Fruit fly (Drosophila melanogaster) whole organism, embryonic: ENCODE results near the gene CG44044.
A peak's percentile ranks its signal among the peaks of the same experiment; 100 is the strongest.

ENCODE experiments used
- ATbp ChIP-seq: fragments of 200-800 bp; sonication (Bioruptor generic); optimal IDR thresholded peaks from 2 replicates; lab custom pipeline; 2017; ENCODE audit warnings: missing biosample characterization, mild to moderate bottlenecking, missing genetic modification characterization, missing genetic modification reagents
- B-H1 ChIP-seq: fragments of 200-800 bp; sonication (Bioruptor generic); IDR thresholded peaks from 3 replicates; pipeline ENCODE4 v1.3.6; 2022; ENCODE audit warnings: missing biosample characterization, missing genetic modification characterization
- B-H2 ChIP-seq: fragments of 200-800 bp; sonication (Bioruptor generic); optimal IDR thresholded peaks from 2 replicates; lab custom pipeline; 2018; ENCODE audit warnings: missing biosample characterization, mild to moderate bottlenecking, missing genetic modification characterization
- Bdp1 ChIP-seq: fragments of 200-800 bp; sonication (Bioruptor generic); optimal IDR thresholded peaks from 3 replicates; lab custom pipeline; 2016; ENCODE audit warnings: missing biosample characterization, missing genetic modification characterization
- CG11085 ChIP-seq: fragments of 200-800 bp; sonication (Bioruptor generic); IDR thresholded peaks from 2 replicates; pipeline ENCODE4 v1.3.6; 2022; ENCODE audit warnings: missing biosample characterization, missing genetic modification characterization
- CG11093 ChIP-seq: fragments of 200-800 bp; sonication (Bioruptor generic); IDR thresholded peaks from 3 replicates; pipeline ENCODE4 v1.3.6; 2022; ENCODE audit warnings: missing biosample characterization, missing genetic modification characterization
- CG11247 ChIP-seq: fragments of 200-800 bp; sonication (Bioruptor generic); IDR thresholded peaks from 2 replicates; pipeline ENCODE4 v1.3.6; 2022; ENCODE audit warnings: missing biosample characterization, missing genetic modification characterization
- CG12219 ChIP-seq: fragments of 200-800 bp; sonication (Bioruptor generic); optimal IDR thresholded peaks from 3 replicates; lab custom pipeline; 2018; ENCODE audit warnings: missing biosample characterization, mild to moderate bottlenecking, missing genetic modification characterization
- CG1233 ChIP-seq: fragments of 200-800 bp; sonication (Bioruptor generic); optimal IDR thresholded peaks from 4 replicates; lab custom pipeline; 2018; ENCODE audit warnings: missing biosample characterization, mild to moderate bottlenecking, missing genetic modification characterization
- CG14014 ChIP-seq: fragments of 200-800 bp; sonication (Bioruptor generic); IDR thresholded peaks from 2 replicates; pipeline ENCODE4 v1.3.6; 2022; ENCODE audit warnings: missing biosample characterization, missing genetic modification characterization
- CG14050 ChIP-seq: fragments of 200-800 bp; sonication (Bioruptor generic); IDR thresholded peaks from 3 replicates; pipeline ENCODE4 v1.3.6; 2022; ENCODE audit warnings: missing biosample characterization, missing genetic modification characterization
- CG15479 ChIP-seq: fragments of 200-800 bp; sonication (Bioruptor generic); optimal IDR thresholded peaks from 3 replicates; lab custom pipeline; 2019; ENCODE audit warnings: missing biosample characterization, mild to moderate bottlenecking, missing genetic modification characterization, moderate library complexity
- CG17186 ChIP-seq: fragments of 200-800 bp; sonication (Bioruptor generic); optimal IDR thresholded peaks from 3 replicates; lab custom pipeline; 2017; ENCODE audit warnings: missing biosample characterization, missing genetic modification reagents, missing genetic modification characterization
- CG30403 ChIP-seq: fragments of 200-800 bp; sonication (Bioruptor generic); optimal IDR thresholded peaks from 3 replicates; lab custom pipeline; 2016; ENCODE audit warnings: missing biosample characterization, missing genetic modification characterization
- CG3065 ChIP-seq: fragments of 200-800 bp; sonication (Bioruptor generic); optimal IDR thresholded peaks from 2 replicates; lab custom pipeline; 2016; ENCODE audit warnings: missing biosample characterization, missing genetic modification characterization
- CG3281 ChIP-seq: fragments of 200-800 bp; sonication (Bioruptor generic); optimal IDR thresholded peaks from 3 replicates; lab custom pipeline; 2017; ENCODE audit warnings: missing biosample characterization, mild to moderate bottlenecking, missing genetic modification characterization
- CG9727 ChIP-seq: fragments of 200-800 bp; sonication (Bioruptor generic); optimal IDR thresholded peaks from 3 replicates; lab custom pipeline; 2017; ENCODE audit warnings: missing biosample characterization, mild to moderate bottlenecking, missing genetic modification characterization
- CTCF ChIP-seq: fragments of 200-800 bp; sonication (Bioruptor generic); optimal IDR thresholded peaks from 2 replicates; lab custom pipeline; 2017; ENCODE audit warnings: missing biosample characterization, mild to moderate bottlenecking, missing genetic modification characterization, moderate library complexity
- Camta ChIP-seq: fragments of 200-800 bp; sonication (Bioruptor generic); optimal IDR thresholded peaks from 2 replicates; lab custom pipeline; 2016; ENCODE audit warnings: missing biosample characterization, missing genetic modification characterization
- Dad ChIP-seq: fragments of 200-800 bp; sonication (Bioruptor generic); optimal IDR thresholded peaks from 3 replicates; lab custom pipeline; 2016; ENCODE audit warnings: missing biosample characterization, missing genetic modification characterization
- Dip3 ChIP-seq: fragments of 200-800 bp; sonication (Bioruptor generic); optimal IDR thresholded peaks from 3 replicates; lab custom pipeline; 2016; ENCODE audit warnings: missing biosample characterization, missing genetic modification characterization
- HLH54F ChIP-seq: fragments of 200-800 bp; sonication (Bioruptor generic); optimal IDR thresholded peaks from 3 replicates; lab custom pipeline; 2016; ENCODE audit warnings: missing biosample characterization, missing genetic modification characterization
- Lim3 ChIP-seq: fragments of 200-800 bp; sonication (Bioruptor generic); IDR thresholded peaks from 2 replicates; pipeline ENCODE4 v1.3.6; 2022; ENCODE audit warnings: missing biosample characterization, missing genetic modification characterization
- Max ChIP-seq: fragments of 200-800 bp; sonication (Bioruptor generic); optimal IDR thresholded peaks from 2 replicates; lab custom pipeline; 2016; ENCODE audit warnings: missing biosample characterization, mild to moderate bottlenecking, missing genetic modification characterization
- Oaz ChIP-seq: fragments of 200-800 bp; sonication (Bioruptor generic); IDR thresholded peaks from 2 replicates; pipeline ENCODE4 v1.3.6; 2022; ENCODE audit warnings: missing biosample characterization, missing genetic modification characterization
- Sry-δ ChIP-seq: fragments of 200-800 bp; sonication (Bioruptor generic); optimal IDR thresholded peaks from 2 replicates; lab custom pipeline; 2016; ENCODE audit warnings: missing biosample characterization, missing genetic modification characterization
- ara ChIP-seq: fragments of 200-800 bp; sonication (Bioruptor generic); IDR thresholded peaks from 2 replicates; pipeline ENCODE4 v1.3.6; 2022; ENCODE audit warnings: missing biosample characterization, missing genetic modification characterization
- cg ChIP-seq: fragments of 200-800 bp; sonication (Bioruptor generic); optimal IDR thresholded peaks from 3 replicates; lab custom pipeline; 2019; ENCODE audit warnings: missing biosample characterization, mild to moderate bottlenecking, missing genetic modification characterization, moderate library complexity
- chn ChIP-seq: fragments of 200-800 bp; sonication (Bioruptor generic); optimal IDR thresholded peaks from 2 replicates; lab custom pipeline; 2016; ENCODE audit warnings: missing biosample characterization, missing genetic modification characterization
- crc ChIP-seq: fragments of 200-800 bp; sonication (Bioruptor generic); optimal IDR thresholded peaks from 2 replicates; lab custom pipeline; 2016; ENCODE audit warnings: missing biosample characterization, missing genetic modification characterization
- emc ChIP-seq: fragments of 200-800 bp; sonication (Bioruptor generic); optimal IDR thresholded peaks from 2 replicates; lab custom pipeline; 2016; ENCODE audit warnings: missing biosample characterization, missing genetic modification characterization
- ems ChIP-seq: fragments of 200-800 bp; sonication (Bioruptor generic); optimal IDR thresholded peaks from 3 replicates; lab custom pipeline; 2016; ENCODE audit warnings: missing biosample characterization, missing genetic modification characterization
- ewg ChIP-seq: fragments of 200-800 bp; sonication (Bioruptor generic); optimal IDR thresholded peaks from 3 replicates; lab custom pipeline; 2017; ENCODE audit warnings: mild to moderate bottlenecking, missing biosample characterization, missing genetic modification reagents, missing genetic modification characterization
- ftz-f1 ChIP-seq: fragments of 200-800 bp; sonication (Bioruptor generic); optimal IDR thresholded peaks from 2 replicates; lab custom pipeline; 2016; ENCODE audit warnings: missing biosample characterization, missing genetic modification characterization
- gce ChIP-seq: fragments of 200-800 bp; sonication (Bioruptor generic); IDR thresholded peaks from 3 replicates; pipeline ENCODE4 v1.3.6; 2022; ENCODE audit warnings: missing biosample characterization, missing genetic modification characterization
- gcm2 ChIP-seq: fragments of 200-800 bp; sonication (Bioruptor generic); optimal IDR thresholded peaks from 2 replicates; lab custom pipeline; 2016; ENCODE audit warnings: missing biosample characterization, missing genetic modification characterization
- hb ChIP-seq: fragments of 200-800 bp; sonication (Bioruptor generic); IDR thresholded peaks from 3 replicates; pipeline ENCODE4 v1.3.6; 2022; ENCODE audit warnings: missing biosample characterization, missing genetic modification characterization; ENCODE audit not compliant: partially characterized antibody
- ind ChIP-seq: fragments of 200-800 bp; sonication (Bioruptor generic); optimal IDR thresholded peaks from 3 replicates; lab custom pipeline; 2016; ENCODE audit warnings: missing biosample characterization, missing genetic modification characterization
- mirr ChIP-seq: fragments of 200-800 bp; sonication (Bioruptor generic); optimal IDR thresholded peaks from 3 replicates; lab custom pipeline; 2018; ENCODE audit warnings: missing biosample characterization, mild to moderate bottlenecking, missing genetic modification characterization
- nerfin-1 ChIP-seq: fragments of 200-800 bp; sonication (Bioruptor generic); optimal IDR thresholded peaks from 3 replicates; lab custom pipeline; 2019; ENCODE audit warnings: missing biosample characterization, mild to moderate bottlenecking, missing genetic modification characterization, moderate library complexity
- pan ChIP-seq, 4 experiments: fragments of >200 bp in 3 of 4; fragments of 200-800 bp in 1 of 4; sonication (Bioruptor generic) in 1 of 4; optimal IDR thresholded peaks in 3 of 4; IDR thresholded peaks in 1 of 4; 2 replicates each; pipeline versions ENCODE4 v1.3.6 to Lab custom; 2017 to 2022; ENCODE audit warnings: missing biosample characterization in 2 of 4, missing genetic modification characterization in 2 of 4, mixed read lengths in 1 of 4
- peb ChIP-seq: fragments of 200-800 bp; sonication (Bioruptor generic); IDR thresholded peaks from 2 replicates; pipeline ENCODE4 v1.3.6; 2022; ENCODE audit warnings: missing biosample characterization, missing genetic modification characterization
- salm ChIP-seq: fragments of 200-800 bp; sonication (Bioruptor generic); optimal IDR thresholded peaks from 2 replicates; lab custom pipeline; 2018; ENCODE audit warnings: missing biosample characterization, mild to moderate bottlenecking, missing genetic modification characterization
- sc ChIP-seq, 3 experiments: fragments of >200 bp in 2 of 3; fragments of 200-800 bp in 1 of 3; sonication (Bioruptor generic) in 1 of 3; optimal IDR thresholded peaks; 2 replicates in 2 of 3; 3 replicates in 1 of 3; lab custom pipeline; 2017; ENCODE audit warnings: mild to moderate bottlenecking in 1 of 3, missing biosample characterization in 1 of 3, missing genetic modification characterization in 1 of 3, missing genetic modification reagents in 1 of 3
- seq ChIP-seq: fragments of 200-800 bp; sonication (Bioruptor generic); IDR thresholded peaks from 2 replicates; pipeline ENCODE4 v1.3.6; 2022; ENCODE audit warnings: missing biosample characterization, missing genetic modification characterization
- tgo ChIP-seq: fragments of 200-800 bp; sonication (Bioruptor generic); IDR thresholded peaks from 3 replicates; pipeline ENCODE4 v1.3.6; 2022; ENCODE audit warnings: missing biosample characterization, missing genetic modification characterization
- ttk ChIP-seq: fragments of 200-800 bp; sonication (Bioruptor generic); IDR thresholded peaks from 2 replicates; pipeline ENCODE4 v2.1.2; 2022; ENCODE audit warnings: missing biosample characterization, missing genetic modification characterization
- twi ChIP-seq: fragments of 200-800 bp; optimal IDR thresholded peaks from 2 replicates; lab custom pipeline; 2019; ENCODE audit warnings: missing biosample characterization, mild to moderate bottlenecking, missing genetic modification characterization, moderate library complexity

The CG44044 gene

dm6 chr3R:16280003-16280998, 41.3 kb upstream of the CG44044 start (continued):
- TF ChIP-seq ATbp (GFP tag; lab: Kevin White, UChicago) (peak; percentile 99), peb (GFP tag; lab: Robert Waterston, UW) (peak; percentile 99), CG30403 (GFP tag; lab: Kevin White, UChicago) (peak; percentile 100), gce (GFP tag; lab: Robert Waterston, UW) (peak; percentile 99), CG11093 (peak; percentile 98), twi (tag; lab: Kevin White, UChicago) (peak; percentile 99), sc (optimal IDR thresholded peaks at IDR 0.05; lab: Kevin White, UChicago) (no peak), sc (GFP tag; optimal IDR thresholded peaks at IDR 0.05; lab: Kevin White, UChicago) (peak; percentile 99), Lim3 (GFP tag; lab: Robert Waterston, UW) (peak; percentile 94; the same call in 1 of the 2 replicates), ftz-f1 (GFP tag; lab: Kevin White, UChicago) (peak; percentile 90), ara (GFP tag; lab: Robert Waterston, UW) (peak; percentile 99), chn (peak; percentile 99), CG14014 (GFP tag; lab: Robert Waterston, UW) (peak; percentile 98), CG9727 (GFP tag; lab: Kevin White, UChicago) (peak; percentile 100), mirr (peak; percentile 97), ind (GFP tag; lab: Kevin White, UChicago) (peak; percentile 99), CG1233 (GFP tag; lab: Kevin White, UChicago) (peak; percentile 99), tgo (GFP tag; lab: Robert Waterston, UW) (peak; percentile 99), gcm2 (GFP tag; lab: Kevin White, UChicago) (peak; percentile 99), Max (peak; percentile 99), pan (optimal IDR thresholded peaks at IDR 0.05; lab: Kevin White, UChicago) (no peak), pan (GFP tag; optimal IDR thresholded peaks at IDR 0.05 in 1 of 2, IDR thresholded peaks at IDR 0.05 in 1 of 2) (peak in 1 of 2 experiments; percentile 100), B-H1 (GFP tag; lab: Robert Waterston, UW) (peak; percentile 100; the same call in 2 of the 3 replicates), CG17186 (GFP tag; lab: Kevin White, UChicago) (peak; percentile 91), emc (peak; percentile 98), Dip3 (GFP tag; lab: Kevin White, UChicago) (peak; percentile 98), cg (GFP tag; lab: Kevin White, UChicago) (peak; percentile 86), CG15479 (GFP tag; lab: Kevin White, UChicago) (peak; percentile 100), ewg (GFP tag; lab: Kevin White, UChicago) (peak; percentile 97), nerfin-1 (tag; lab: Kevin White, UChicago) (peak; percentile 99), Oaz (GFP tag; lab: Robert Waterston, UW) (peak; percentile 97), crc (peak; percentile 99), Camta (peak; percentile 100), CTCF (peak; percentile 72), seq (GFP tag; lab: Robert Waterston, UW) (peak; percentile 100), ems (GFP tag; lab: Kevin White, UChicago) (peak; percentile 99), B-H2 (GFP tag; lab: Kevin White, UChicago) (peak; percentile 99), HLH54F (peak; percentile 99), CG3281 (GFP tag; lab: Kevin White, UChicago) (peak; percentile 99), CG11085 (GFP tag; lab: Robert Waterston, UW) (peak; percentile 97), CG14050 (GFP tag; lab: Robert Waterston, UW) (peak; percentile 100), CG12219 (GFP tag; lab: Kevin White, UChicago) (peak; percentile 99), CG3065 (GFP tag; lab: Kevin White, UChicago) (peak; percentile 99), Bdp1 (GFP tag; lab: Kevin White, UChicago) (peak; percentile 95), salm (tag; lab: Kevin White, UChicago) (peak; percentile 99), Dad (GFP tag; lab: Kevin White, UChicago) (peak; percentile 98), ttk (peak; percentile 99), Sry-δ (GFP tag; lab: Kevin White, UChicago) (peak; percentile 83), CG11247 (GFP tag; lab: Robert Waterston, UW) (peak; percentile 99), hb (no peak)
